Worm (Caenorhabditis elegans) whole organism, young adult: ENCODE data around the gene F26F4.2.
A peak's percentile ranks its signal among the peaks of the same experiment; 100 is the strongest.

ENCODE experiments used
- B0019.2 ChIP-seq: fragments of 200-800 bp; sonication (Bioruptor generic); conservative IDR thresholded peaks from 2 replicates; pipeline ENCODE4 v1.3.6; 2022; ENCODE audit warnings: missing genetic modification reagents, missing genetic modification characterization, missing compliant biosample characterization
- B0261.1 ChIP-seq: sonication (generic microtip); optimal IDR thresholded peaks from 2 replicates; lab custom pipeline; 2016; ENCODE audit warnings: mild to moderate bottlenecking, missing genetic modification characterization, moderate library complexity, missing compliant biosample characterization
- B0336.3 ChIP-seq: fragments of 200-800 bp; sonication (Bioruptor generic); IDR thresholded peaks from 2 replicates; pipeline ENCODE4 v1.3.6; 2022; ENCODE audit warnings: missing genetic modification characterization, missing compliant biosample characterization
- F23B12.7 ChIP-seq: sonication (generic microtip); optimal IDR thresholded peaks from 2 replicates; lab custom pipeline; 2017; ENCODE audit warnings: missing genetic modification characterization, mild to moderate bottlenecking, missing compliant biosample characterization, antibody characterized with exemption, moderate library complexity; ENCODE audit not compliant: insufficient read depth
- F33H1.4 ChIP-seq: fragments of 200-800 bp; sonication (Bioruptor generic); IDR thresholded peaks from 2 replicates; pipeline ENCODE4 v1.3.6; 2022; ENCODE audit warnings: missing genetic modification reagents, missing genetic modification characterization, missing compliant biosample characterization
- F37B4.10 ChIP-seq: fragments of 200-800 bp; sonication (Bioruptor generic); IDR thresholded peaks from 2 replicates; pipeline ENCODE4 v1.3.6; 2022; ENCODE audit warnings: missing genetic modification characterization, missing compliant biosample characterization
- F39B2.1 ChIP-seq: fragments of 200-800 bp; sonication (Bioruptor generic); IDR thresholded peaks from 2 replicates; pipeline ENCODE4 v1.3.6; 2022; ENCODE audit warnings: missing genetic modification reagents, missing genetic modification characterization, missing compliant biosample characterization
- F55B11.4 ChIP-seq: sonication (generic microtip); optimal IDR thresholded peaks from 2 replicates; lab custom pipeline; 2016; ENCODE audit warnings: missing compliant biosample characterization, missing genetic modification characterization, borderline replicate concordance; ENCODE audit not compliant: insufficient read depth
- K12H6.12 ChIP-seq: fragments of 200-800 bp; sonication (Bioruptor generic); optimal IDR thresholded peaks from 2 replicates; lab custom pipeline; 2018; ENCODE audit warnings: mild to moderate bottlenecking, missing genetic modification characterization, missing compliant biosample characterization
- T07F8.4 ChIP-seq: sonication (generic microtip); optimal IDR thresholded peaks from 2 replicates; lab custom pipeline; 2016; ENCODE audit warnings: mild to moderate bottlenecking, missing genetic modification characterization, moderate library complexity, missing compliant biosample characterization
- Y53F4B.3 ChIP-seq: fragments of 200-800 bp; sonication (Bioruptor generic); IDR thresholded peaks from 2 replicates; pipeline ENCODE4 v1.3.6; 2022; ENCODE audit warnings: missing genetic modification reagents, missing genetic modification characterization, missing compliant biosample characterization
- Y79H2A.3 ChIP-seq: fragments of 200-800 bp; sonication (Bioruptor generic); conservative IDR thresholded peaks from 2 replicates; pipeline ENCODE4 v1.3.6; 2022; ENCODE audit warnings: missing genetic modification reagents, missing genetic modification characterization, missing compliant biosample characterization
- ama-1 ChIP-seq, 3 experiments: fragments of 150-350 bp in 1 of 3; sonication (generic microtip) in 2 of 3; optimal IDR thresholded peaks; 2 replicates each; lab custom pipeline; 2014 to 2018; ENCODE audit warnings: missing biosample characterization in 2 of 3, missing genetic modification characterization in 2 of 3, missing genetic modification reagents in 2 of 3
- aptf-3 ChIP-seq: fragments of 200-800 bp; sonication (Bioruptor generic); IDR thresholded peaks from 2 replicates; pipeline ENCODE4 v1.3.6; 2022; ENCODE audit warnings: missing genetic modification characterization, missing compliant biosample characterization
- athp-1 ChIP-seq: sonication (generic microtip); optimal IDR thresholded peaks from 2 replicates; lab custom pipeline; 2017; ENCODE audit warnings: mild to moderate bottlenecking, missing genetic modification characterization, missing compliant biosample characterization
- attf-3 ChIP-seq: fragments of 200-800 bp; sonication (Bioruptor generic); conservative IDR thresholded peaks from 2 replicates; pipeline ENCODE4 v1.3.6; 2022; ENCODE audit warnings: missing genetic modification reagents, missing genetic modification characterization, missing compliant biosample characterization
- attf-5 ChIP-seq: fragments of 200-800 bp; sonication (Bioruptor generic); optimal IDR thresholded peaks from 2 replicates; lab custom pipeline; 2018; ENCODE audit warnings: mild to moderate bottlenecking, missing genetic modification characterization, missing compliant biosample characterization
- ccch-3 ChIP-seq: fragments of 200-800 bp; sonication (Bioruptor generic); optimal IDR thresholded peaks from 2 replicates; lab custom pipeline; 2018; ENCODE audit warnings: mild to moderate bottlenecking, missing genetic modification characterization, missing compliant biosample characterization
- cebp-1 ChIP-seq, 2 experiments: fragments of 200-800 bp in 1 of 2; sonication (Bioruptor generic) in 1 of 2; sonication (generic microtip) in 1 of 2; IDR thresholded peaks in 1 of 2; optimal IDR thresholded peaks in 1 of 2; 2 replicates each; pipeline versions ENCODE4 v1.3.6 to Lab custom; 2017 to 2022; ENCODE audit warnings: missing compliant biosample characterization in 2 of 2, missing genetic modification characterization in 2 of 2, mild to moderate bottlenecking in 1 of 2, missing genetic modification reagents in 1 of 2, moderate library complexity in 1 of 2
- ceh-40 ChIP-seq: fragments of 200-800 bp; sonication (Bioruptor generic); IDR thresholded peaks from 2 replicates; pipeline ENCODE4 v1.3.6; 2022; ENCODE audit warnings: missing genetic modification characterization, missing compliant biosample characterization
- ceh-79 ChIP-seq: sonication (generic microtip); optimal IDR thresholded peaks from 2 replicates; lab custom pipeline; 2017; ENCODE audit warnings: mild to moderate bottlenecking, missing genetic modification characterization, missing compliant biosample characterization
- chd-7 ChIP-seq: sonication (generic microtip); optimal IDR thresholded peaks from 2 replicates; lab custom pipeline; 2016; ENCODE audit warnings: mild to moderate bottlenecking, missing genetic modification characterization, moderate library complexity, missing compliant biosample characterization
- die-1 ChIP-seq: sonication (generic microtip); optimal IDR thresholded peaks from 2 replicates; lab custom pipeline; 2016; ENCODE audit warnings: missing genotype, mild to moderate bottlenecking, missing genetic modification characterization, missing compliant biosample characterization
- efl-1 ChIP-seq: fragments of 150-350 bp; optimal IDR thresholded peaks from 2 replicates; lab custom pipeline; 2014; ENCODE audit warnings: missing biosample characterization, missing genetic modification reagents, missing genetic modification characterization
- egl-44 ChIP-seq: fragments of 200-800 bp; sonication (Bioruptor generic); IDR thresholded peaks from 2 replicates; pipeline ENCODE4 v1.3.6; 2022; ENCODE audit warnings: missing genetic modification reagents, missing genetic modification characterization, missing compliant biosample characterization
- ekl-4 ChIP-seq: fragments of 200-800 bp; sonication (Bioruptor generic); IDR thresholded peaks from 2 replicates; pipeline ENCODE4 v1.3.6; 2022; ENCODE audit warnings: missing genetic modification reagents, missing genetic modification characterization, missing compliant biosample characterization
- gei-17 ChIP-seq: fragments of 200-800 bp; sonication (Bioruptor generic); optimal IDR thresholded peaks from 2 replicates; lab custom pipeline; 2018; ENCODE audit warnings: mild to moderate bottlenecking, missing genetic modification characterization, missing compliant biosample characterization
- hrde-1 ChIP-seq: sonication (generic microtip); optimal IDR thresholded peaks from 2 replicates; lab custom pipeline; 2016; ENCODE audit warnings: missing genetic modification characterization, mild to moderate bottlenecking, missing compliant biosample characterization, moderate library complexity, missing genotype, missing genetic modification reagents, borderline replicate concordance
- lin-40 ChIP-seq: sonication (generic microtip); optimal IDR thresholded peaks from 2 replicates; lab custom pipeline; 2016; ENCODE audit warnings: missing genetic modification characterization, mild to moderate bottlenecking, missing compliant biosample characterization, missing genotype, missing genetic modification reagents
- lsl-1 ChIP-seq: fragments of 200-800 bp; sonication (Bioruptor generic); optimal IDR thresholded peaks from 2 replicates; lab custom pipeline; 2018; ENCODE audit warnings: mild to moderate bottlenecking, missing genetic modification characterization, moderate library complexity, missing compliant biosample characterization
- madf-10 ChIP-seq: sonication (generic microtip); optimal IDR thresholded peaks from 2 replicates; lab custom pipeline; 2016; ENCODE audit warnings: mild to moderate bottlenecking, missing genetic modification characterization, missing compliant biosample characterization
- madf-3 ChIP-seq: fragments of 200-800 bp; sonication (Bioruptor generic); IDR thresholded peaks from 2 replicates; pipeline ENCODE4 v1.3.6; 2022; ENCODE audit warnings: missing genetic modification reagents, missing genetic modification characterization, missing compliant biosample characterization
- madf-6 ChIP-seq: fragments of 200-800 bp; sonication (Bioruptor generic); IDR thresholded peaks from 2 replicates; pipeline ENCODE4 v1.3.6; 2022; ENCODE audit warnings: missing genetic modification reagents, missing genetic modification characterization, missing compliant biosample characterization
- mcd-1 ChIP-seq: fragments of 200-800 bp; sonication (Bioruptor generic); IDR thresholded peaks from 2 replicates; pipeline ENCODE4 v1.3.6; 2022; ENCODE audit warnings: missing genetic modification reagents, missing genetic modification characterization, missing compliant biosample characterization
- mes-4 ChIP-seq: sonication (generic microtip); optimal IDR thresholded peaks from 2 replicates; lab custom pipeline; 2016; ENCODE audit warnings: missing genotype, missing genetic modification characterization, missing compliant biosample characterization
- mxl-1 ChIP-seq: sonication (generic microtip); optimal IDR thresholded peaks from 2 replicates; lab custom pipeline; 2016; ENCODE audit warnings: missing genetic modification characterization, missing compliant biosample characterization
- nhr-120 ChIP-seq: fragments of 200-800 bp; sonication (Bioruptor generic); IDR thresholded peaks from 2 replicates; pipeline ENCODE4 v1.3.6; 2022; ENCODE audit warnings: missing genetic modification characterization, missing compliant biosample characterization
- nhr-90 ChIP-seq: sonication (generic microtip); optimal IDR thresholded peaks from 2 replicates; lab custom pipeline; 2016; ENCODE audit warnings: missing genotype, mild to moderate bottlenecking, missing genetic modification characterization, missing compliant biosample characterization
- rec-8 ChIP-seq, 2 experiments: sonication (generic microtip); optimal IDR thresholded peaks; 2 replicates each; lab custom pipeline; 2016; ENCODE audit warnings: mild to moderate bottlenecking in 2 of 2, missing genetic modification characterization in 2 of 2, missing genetic modification reagents in 2 of 2, missing genotype in 2 of 2, missing biosample characterization in 1 of 2, missing compliant biosample characterization in 1 of 2, moderate library complexity in 1 of 2
- rpc-1 ChIP-seq, 2 experiments: fragments of 150-350 bp in 1 of 2; sonication (generic microtip) in 1 of 2; optimal IDR thresholded peaks; 2 replicates each; lab custom pipeline; 2014 to 2018; ENCODE audit warnings: missing biosample characterization in 1 of 2, missing genetic modification characterization in 1 of 2, missing genetic modification reagents in 1 of 2, missing genotype in 1 of 2
- tbx-9 ChIP-seq: sonication (generic microtip); optimal IDR thresholded peaks from 2 replicates; lab custom pipeline; 2016; ENCODE audit warnings: borderline replicate concordance, missing genetic modification characterization, inconsistent platforms, missing compliant biosample characterization
- tlf-1 ChIP-seq: fragments of 200-800 bp; sonication (Bioruptor generic); optimal IDR thresholded peaks from 2 replicates; lab custom pipeline; 2018; ENCODE audit warnings: mild to moderate bottlenecking, missing genetic modification characterization, missing compliant biosample characterization
- zim-3 ChIP-seq: sonication (generic microtip); optimal IDR thresholded peaks from 2 replicates; lab custom pipeline; 2017; ENCODE audit warnings: mild to moderate bottlenecking, missing genetic modification characterization, moderate library complexity, missing compliant biosample characterization
- ztf-22 ChIP-seq: fragments of 200-800 bp; sonication (Bioruptor generic); optimal IDR thresholded peaks from 2 replicates; lab custom pipeline; 2018; ENCODE audit warnings: mild to moderate bottlenecking, missing genetic modification characterization, moderate library complexity, missing compliant biosample characterization
- ztf-25 ChIP-seq: fragments of 200-800 bp; sonication (Bioruptor generic); IDR thresholded peaks from 2 replicates; pipeline ENCODE4 v1.3.6; 2022; ENCODE audit warnings: missing genetic modification reagents, missing genetic modification characterization, missing compliant biosample characterization
- ztf-26 ChIP-seq: sonication (generic microtip); optimal IDR thresholded peaks from 2 replicates; lab custom pipeline; 2017; ENCODE audit warnings: missing genetic modification characterization, missing compliant biosample characterization
- ztf-6 ChIP-seq: fragments of 200-800 bp; sonication (Bioruptor generic); IDR thresholded peaks from 2 replicates; pipeline ENCODE4 v1.3.6; 2022; ENCODE audit warnings: missing genetic modification reagents, missing genetic modification characterization, missing compliant biosample characterization

F26F4.2 gene

DNA sequence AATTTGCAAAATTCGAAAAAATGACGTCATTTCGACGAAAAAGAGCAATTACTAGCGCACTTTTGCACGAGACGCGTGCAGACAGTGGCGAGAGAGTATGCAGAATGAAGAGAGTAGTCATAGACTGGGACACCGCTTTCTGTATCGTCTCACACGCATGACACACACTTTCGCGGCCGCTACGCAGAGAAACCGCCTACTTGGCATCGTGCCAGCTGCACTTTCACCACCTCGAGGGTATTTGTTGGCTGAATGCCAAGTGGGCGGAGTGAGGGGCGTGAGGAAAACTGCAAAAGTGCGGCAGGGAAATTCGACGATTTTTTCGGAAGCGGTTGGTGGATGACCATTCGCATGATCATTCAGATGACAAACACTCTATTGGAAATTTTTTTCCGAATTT lies 11.3 kb upstream of the F26F4.2 start (continued):
- TF ChIP-seq ztf-6 (GFP tag; lab: Robert Waterston, UW), result peak; percentile 96
- no peak for TF ChIP-seq ama-1 (optimal IDR thresholded peaks at IDR 0.05; lab: Kevin White, UChicago)
- TF ChIP-seq ama-1 (GFP tag; optimal IDR thresholded peaks at IDR 0.05; lab: Kevin White, UChicago), result no peak
- TF ChIP-seq hrde-1 (tag; lab: Kevin White, UChicago), result no peak
- TF ChIP-seq B0336.3 (GFP tag; lab: Robert Waterston, UW), result peak; percentile 100
- peak; percentile 98 for TF ChIP-seq ekl-4
- TF ChIP-seq cebp-1 (GFP tag; IDR thresholded peaks at IDR 0.05; lab: Robert Waterston, UW), result peak; percentile 87
- TF ChIP-seq cebp-1 (tag; optimal IDR thresholded peaks at IDR 0.05; lab: Kevin White, UChicago), result peak; percentile 98
- TF ChIP-seq ceh-79 (tag; lab: Kevin White, UChicago), result peak; percentile 93
- 0 out of 2 replicates have a peak, but pooled peaks have one; percentile 70 for TF ChIP-seq ztf-25 (GFP tag; lab: Robert Waterston, UW)
- TF ChIP-seq egl-44 (GFP tag; lab: Robert Waterston, UW), result peak; percentile 98
- TF ChIP-seq rpc-1 (optimal IDR thresholded peaks at IDR 0.05; lab: Kevin White, UChicago), result no peak
- no peak for TF ChIP-seq rpc-1 (tag; optimal IDR thresholded peaks at IDR 0.05; lab: Kevin White, UChicago)
- TF ChIP-seq B0261.1 (tag; lab: Kevin White, UChicago), result peak; percentile 37
- TF ChIP-seq chd-7, result peak; percentile 100
- TF ChIP-seq attf-3 (GFP tag; lab: Robert Waterston, UW), result peak; percentile 76
- TF ChIP-seq F55B11.4, result no peak
- TF ChIP-seq F39B2.1 (GFP tag; lab: Robert Waterston, UW), result no peak
- TF ChIP-seq nhr-90 (tag; lab: Kevin White, UChicago), result peak; percentile 97
- TF ChIP-seq ztf-22 (GFP tag; lab: Kevin White, UChicago), result peak; percentile 99
- TF ChIP-seq T07F8.4 (tag; lab: Kevin White, UChicago), result peak; percentile 38
- TF ChIP-seq ceh-40 (GFP tag; lab: Robert Waterston, UW), result no peak
- TF ChIP-seq nhr-120 (GFP tag; lab: Robert Waterston, UW), result no peak
- peak; percentile 71 for TF ChIP-seq B0019.2
- TF ChIP-seq ccch-3 (GFP tag; lab: Kevin White, UChicago), result no peak
- TF ChIP-seq gei-17, result peak; percentile 92
- TF ChIP-seq zim-3 (tag; lab: Kevin White, UChicago), result peak; percentile 64
- peak; percentile 94 for TF ChIP-seq F37B4.10 (GFP tag; lab: Robert Waterston, UW)
- peak; percentile 66 for TF ChIP-seq efl-1 (GFP tag; lab: Kevin White, UChicago)
- TF ChIP-seq madf-3 (GFP tag; lab: Robert Waterston, UW), result peak; percentile 95
- no peak for TF ChIP-seq rec-8 (tag; optimal IDR thresholded peaks at IDR 0.05; lab: Kevin White, UChicago)
- peak; percentile 78 for TF ChIP-seq madf-6 (GFP tag; lab: Robert Waterston, UW)
- TF ChIP-seq Y53F4B.3, result no peak
- TF ChIP-seq F23B12.7 (tag; lab: Kevin White, UChicago), result peak; percentile 41
- peak; percentile 95 for TF ChIP-seq madf-10 (tag; lab: Kevin White, UChicago)
- TF ChIP-seq tbx-9 (tag; lab: Kevin White, UChicago), result no peak
- TF ChIP-seq mcd-1 (GFP tag; lab: Robert Waterston, UW), result peak; percentile 97
- peak; percentile 78 for TF ChIP-seq F33H1.4 (GFP tag; lab: Robert Waterston, UW)
- TF ChIP-seq Y79H2A.3 (GFP tag; lab: Robert Waterston, UW), result peak; percentile 76
- peak; percentile 98 for TF ChIP-seq tlf-1 (GFP tag; lab: Kevin White, UChicago)
- no peak for TF ChIP-seq aptf-3 (GFP tag; lab: Robert Waterston, UW)
- peak; percentile 100 for TF ChIP-seq K12H6.12 (tag; lab: Kevin White, UChicago)
- peak; percentile 99 for TF ChIP-seq ztf-26 (tag; lab: Kevin White, UChicago)
- TF ChIP-seq die-1 (tag; lab: Kevin White, UChicago), result peak; percentile 91
- peak; percentile 58 for TF ChIP-seq mxl-1
- TF ChIP-seq athp-1 (tag; lab: Kevin White, UChicago), result peak; percentile 96
- peak; percentile 99 for TF ChIP-seq lin-40 (tag; lab: Kevin White, UChicago)
- no peak for TF ChIP-seq mes-4 (tag; lab: Kevin White, UChicago)
- peak; percentile 49 for TF ChIP-seq lsl-1 (GFP tag; lab: Kevin White, UChicago)
- peak; percentile 99 for TF ChIP-seq attf-5 (GFP tag; lab: Kevin White, UChicago)
